Fruit fly (Drosophila melanogaster): ENCODE data around the gene Cpr76Bd.

- TF ChIP-seq CG1620 (GFP tag; optimal IDR thresholded peaks at IDR 0.05) (no peak), CG5204 (GFP tag; optimal IDR thresholded peaks at IDR 0.05) (no peak), CG11617 (GFP tag; optimal IDR thresholded peaks at IDR 0.05) (no peak), Hr96 (GFP tag; optimal IDR thresholded peaks at IDR 0.05) (no peak), CG7101 (tag; optimal IDR thresholded peaks at IDR 0.05) (no peak), pad (GFP tag; optimal IDR thresholded peaks at IDR 0.05) (no peak), toe (GFP tag; optimal IDR thresholded peaks at IDR 0.05) (no peak), CG14711 (tag; optimal IDR thresholded peaks at IDR 0.05) (no peak), kay (GFP tag; ENCODE audit: borderline replicate concordance) (no peak), Clk (GFP tag; optimal IDR thresholded peaks at IDR 0.05) (no peak)
Measured at dm6 chr3L:19564905-19565700, 32.6 kb downstream of the Cpr76Bd start.
